Worm (Caenorhabditis elegans) whole organism, young adult: ENCODE data around the gene vps-16.
A peak's percentile ranks its signal among the peaks of the same experiment; 100 is the strongest.

Experiments
- F33H1.4 ChIP-seq: fragments of 200-800 bp; sonication (Bioruptor generic); IDR thresholded peaks from 2 replicates; pipeline ENCODE4 v1.3.6; 2022; ENCODE audit warnings: missing genetic modification reagents, missing genetic modification characterization, missing compliant biosample characterization
- F55B11.4 ChIP-seq: sonication (generic microtip); optimal IDR thresholded peaks from 2 replicates; lab custom pipeline; 2016; ENCODE audit warnings: missing compliant biosample characterization, missing genetic modification characterization, borderline replicate concordance; ENCODE audit not compliant: insufficient read depth
- T07F8.4 ChIP-seq: sonication (generic microtip); optimal IDR thresholded peaks from 2 replicates; lab custom pipeline; 2016; ENCODE audit warnings: mild to moderate bottlenecking, missing genetic modification characterization, moderate library complexity, missing compliant biosample characterization
- T26A5.8 ChIP-seq: sonication (generic microtip); optimal IDR thresholded peaks from 2 replicates; lab custom pipeline; 2016; ENCODE audit warnings: missing genetic modification characterization, missing compliant biosample characterization
- bed-2 ChIP-seq: fragments of 200-800 bp; sonication (Bioruptor generic); IDR thresholded peaks from 2 replicates; pipeline ENCODE4 v1.3.6; 2022; ENCODE audit warnings: missing genetic modification reagents, missing genetic modification characterization, missing compliant biosample characterization
- ceh-100 ChIP-seq: fragments of 200-800 bp; sonication (Bioruptor generic); IDR thresholded peaks from 2 replicates; pipeline ENCODE4 v1.3.6; 2022; ENCODE audit warnings: missing genetic modification reagents, missing genetic modification characterization, missing compliant biosample characterization
- ceh-40 ChIP-seq: fragments of 200-800 bp; sonication (Bioruptor generic); IDR thresholded peaks from 2 replicates; pipeline ENCODE4 v1.3.6; 2022; ENCODE audit warnings: missing genetic modification characterization, missing compliant biosample characterization
- ceh-58 ChIP-seq: fragments of 200-800 bp; sonication (Bioruptor generic); IDR thresholded peaks from 2 replicates; pipeline ENCODE4 v1.3.6; 2022; ENCODE audit warnings: missing genetic modification characterization, missing compliant biosample characterization
- ceh-79 ChIP-seq: sonication (generic microtip); optimal IDR thresholded peaks from 2 replicates; lab custom pipeline; 2017; ENCODE audit warnings: mild to moderate bottlenecking, missing genetic modification characterization, missing compliant biosample characterization
- die-1 ChIP-seq: sonication (generic microtip); optimal IDR thresholded peaks from 2 replicates; lab custom pipeline; 2016; ENCODE audit warnings: missing genotype, mild to moderate bottlenecking, missing genetic modification characterization, missing compliant biosample characterization
- dox-1 ChIP-seq: fragments of 200-800 bp; sonication (Bioruptor generic); IDR thresholded peaks from 2 replicates; pipeline ENCODE4 v1.3.6; 2022; ENCODE audit warnings: missing genetic modification reagents, missing genetic modification characterization, missing compliant biosample characterization
- efl-1 ChIP-seq: fragments of 150-350 bp; optimal IDR thresholded peaks from 2 replicates; lab custom pipeline; 2014; ENCODE audit warnings: missing biosample characterization, missing genetic modification reagents, missing genetic modification characterization
- egl-18 ChIP-seq: fragments of 200-800 bp; sonication (Bioruptor generic); IDR thresholded peaks from 2 replicates; pipeline ENCODE4 v1.3.6; 2022; ENCODE audit warnings: missing genetic modification reagents, missing genetic modification characterization, missing compliant biosample characterization
- egl-44 ChIP-seq: fragments of 200-800 bp; sonication (Bioruptor generic); IDR thresholded peaks from 2 replicates; pipeline ENCODE4 v1.3.6; 2022; ENCODE audit warnings: missing genetic modification reagents, missing genetic modification characterization, missing compliant biosample characterization
- ekl-4 ChIP-seq: fragments of 200-800 bp; sonication (Bioruptor generic); IDR thresholded peaks from 2 replicates; pipeline ENCODE4 v1.3.6; 2022; ENCODE audit warnings: missing genetic modification reagents, missing genetic modification characterization, missing compliant biosample characterization
- fkh-3 ChIP-seq: sonication (generic microtip); optimal IDR thresholded peaks from 2 replicates; lab custom pipeline; 2016; ENCODE audit warnings: mild to moderate bottlenecking, missing genetic modification characterization, missing compliant biosample characterization
- hlh-12 ChIP-seq: sonication (generic microtip); optimal IDR thresholded peaks from 2 replicates; lab custom pipeline; 2016; ENCODE audit warnings: missing genetic modification characterization, missing compliant biosample characterization
- hlh-26 ChIP-seq: fragments of 200-800 bp; sonication (Bioruptor generic); conservative IDR thresholded peaks from 2 replicates; pipeline ENCODE4 v1.3.6; 2022; ENCODE audit warnings: missing genetic modification reagents, missing genetic modification characterization, missing compliant biosample characterization
- hsf-1 ChIP-seq: fragments of 200-800 bp; sonication (Bioruptor generic); IDR thresholded peaks from 2 replicates; pipeline ENCODE4 v1.3.6; 2022; ENCODE audit warnings: missing genetic modification reagents, missing genetic modification characterization, missing compliant biosample characterization
- let-607 ChIP-seq, 2 experiments: fragments of 200-800 bp in 1 of 2; sonication (Bioruptor generic) in 1 of 2; sonication (generic microtip) in 1 of 2; optimal IDR thresholded peaks; 2 replicates each; lab custom pipeline; 2016 to 2018; ENCODE audit warnings: mild to moderate bottlenecking in 2 of 2, missing compliant biosample characterization in 2 of 2, missing genetic modification characterization in 2 of 2, moderate library complexity in 2 of 2, missing genotype in 1 of 2
- lin-26 ChIP-seq: fragments of 200-800 bp; sonication (Bioruptor generic); IDR thresholded peaks from 2 replicates; pipeline ENCODE4 v1.3.6; 2022; ENCODE audit warnings: missing genetic modification reagents, missing genetic modification characterization, missing compliant biosample characterization
- lin-35 ChIP-seq, 3 experiments: fragments of 150-350 bp in 2 of 3; sonication (generic microtip) in 1 of 3; optimal IDR thresholded peaks; 2 replicates each; lab custom pipeline; 2014 to 2018; ENCODE audit warnings: missing biosample characterization in 3 of 3, missing genetic modification characterization in 3 of 3, missing genetic modification reagents in 3 of 3
- lin-54 ChIP-seq: fragments of 200-800 bp; sonication (Bioruptor generic); optimal IDR thresholded peaks from 2 replicates; lab custom pipeline; 2018; ENCODE audit warnings: mild to moderate bottlenecking, missing genetic modification characterization, missing compliant biosample characterization
- lsl-1 ChIP-seq: fragments of 200-800 bp; sonication (Bioruptor generic); optimal IDR thresholded peaks from 2 replicates; lab custom pipeline; 2018; ENCODE audit warnings: mild to moderate bottlenecking, missing genetic modification characterization, moderate library complexity, missing compliant biosample characterization
- madf-3 ChIP-seq: fragments of 200-800 bp; sonication (Bioruptor generic); IDR thresholded peaks from 2 replicates; pipeline ENCODE4 v1.3.6; 2022; ENCODE audit warnings: missing genetic modification reagents, missing genetic modification characterization, missing compliant biosample characterization
- mel-28 ChIP-seq: sonication (generic microtip); optimal IDR thresholded peaks from 2 replicates; lab custom pipeline; 2016; ENCODE audit warnings: borderline replicate concordance, mild to moderate bottlenecking, missing genetic modification characterization, missing compliant biosample characterization
- mxl-1 ChIP-seq: sonication (generic microtip); optimal IDR thresholded peaks from 2 replicates; lab custom pipeline; 2016; ENCODE audit warnings: missing genetic modification characterization, missing compliant biosample characterization
- nfya-1 ChIP-seq: sonication (generic microtip); optimal IDR thresholded peaks from 2 replicates; lab custom pipeline; 2017; ENCODE audit warnings: antibody characterized with exemption, missing compliant biosample characterization, missing genetic modification characterization, borderline replicate concordance; ENCODE audit not compliant: insufficient read depth
- nhr-90 ChIP-seq: sonication (generic microtip); optimal IDR thresholded peaks from 2 replicates; lab custom pipeline; 2016; ENCODE audit warnings: missing genotype, mild to moderate bottlenecking, missing genetic modification characterization, missing compliant biosample characterization
- rpc-1 ChIP-seq, 2 experiments: fragments of 150-350 bp in 1 of 2; sonication (generic microtip) in 1 of 2; optimal IDR thresholded peaks; 2 replicates each; lab custom pipeline; 2014 to 2018; ENCODE audit warnings: missing biosample characterization in 1 of 2, missing genetic modification characterization in 1 of 2, missing genetic modification reagents in 1 of 2, missing genotype in 1 of 2
- sea-2 ChIP-seq: fragments of 200-800 bp; sonication (Bioruptor generic); IDR thresholded peaks from 2 replicates; pipeline ENCODE4 v1.3.6; 2022; ENCODE audit warnings: missing genetic modification characterization, missing compliant biosample characterization
- snpc-3.4 ChIP-seq: sonication (generic microtip); optimal IDR thresholded peaks from 2 replicates; lab custom pipeline; 2017; ENCODE audit warnings: missing genetic modification characterization, mild to moderate bottlenecking, missing compliant biosample characterization, antibody characterized with exemption, moderate library complexity, missing genotype, missing genetic modification reagents
- tbp1 ChIP-seq: fragments of 200-800 bp; sonication (Bioruptor generic); optimal IDR thresholded peaks from 2 replicates; lab custom pipeline; 2018; ENCODE audit warnings: mild to moderate bottlenecking, missing genetic modification characterization, missing compliant biosample characterization
- tbx-9 ChIP-seq: sonication (generic microtip); optimal IDR thresholded peaks from 2 replicates; lab custom pipeline; 2016; ENCODE audit warnings: borderline replicate concordance, missing genetic modification characterization, inconsistent platforms, missing compliant biosample characterization
- unc-130 ChIP-seq: sonication (generic microtip); optimal IDR thresholded peaks from 2 replicates; lab custom pipeline; 2016; ENCODE audit warnings: missing genetic modification reagents, missing genetic modification characterization, missing compliant biosample characterization
- ztf-3 ChIP-seq: fragments of 200-800 bp; sonication (Bioruptor generic); optimal IDR thresholded peaks from 2 replicates; lab custom pipeline; 2018; ENCODE audit warnings: mild to moderate bottlenecking, missing genetic modification characterization, missing compliant biosample characterization
- ztf-6 ChIP-seq: fragments of 200-800 bp; sonication (Bioruptor generic); IDR thresholded peaks from 2 replicates; pipeline ENCODE4 v1.3.6; 2022; ENCODE audit warnings: missing genetic modification reagents, missing genetic modification characterization, missing compliant biosample characterization

vps-16 gene

ce11 chrIII:6431766-6432228 is 1.2 kb upstream of the vps-16 start, which contains the start of the genes mrps-17 and txdc-9 (continued):
- TF ChIP-seq ekl-4 (GFP tag; lab: Robert Waterston, UW) (no peak), dox-1 (GFP tag; lab: Robert Waterston, UW) (peak; percentile 40; the same call in 1 of the 2 replicates), rpc-1 (optimal IDR thresholded peaks at IDR 0.05; lab: Kevin White, UChicago) (no peak), rpc-1 (tag; optimal IDR thresholded peaks at IDR 0.05; lab: Kevin White, UChicago) (no peak), tbp1 (GFP tag; lab: Kevin White, UChicago) (peak; percentile 53), efl-1 (GFP tag; lab: Kevin White, UChicago) (peak; percentile 47), nhr-90 (no peak), lin-54 (GFP tag; lab: Kevin White, UChicago) (peak; percentile 42), egl-44 (GFP tag; lab: Robert Waterston, UW) (no peak), ceh-40 (GFP tag; lab: Robert Waterston, UW) (no peak), ceh-58 (GFP tag; lab: Robert Waterston, UW) (no peak), let-607 (tag; optimal IDR thresholded peaks at IDR 0.05; lab: Kevin White, UChicago) (peak in 1 of 2 experiments; percentile 35), fkh-3 (tag; lab: Kevin White, UChicago) (no peak), F55B11.4 (no peak), ceh-100 (GFP tag; lab: Robert Waterston, UW) (no peak), sea-2 (no peak), ztf-3 (no peak), bed-2 (GFP tag; lab: Robert Waterston, UW) (no peak), lsl-1 (GFP tag; lab: Kevin White, UChicago) (peak; percentile 48), tbx-9 (tag; lab: Kevin White, UChicago) (no peak), hsf-1 (GFP tag; lab: Robert Waterston, UW) (0 out of 2 replicates have a peak, but pooled peaks have one; percentile 27), T07F8.4 (tag; lab: Kevin White, UChicago) (no peak), snpc-3.4 (tag; lab: Kevin White, UChicago) (peak; percentile 20), egl-18 (no peak), hlh-26 (GFP tag; lab: Robert Waterston, UW) (no peak), F33H1.4 (GFP tag; lab: Robert Waterston, UW) (peak; percentile 41; the same call in 1 of the 2 replicates), hlh-12 (tag; lab: Kevin White, UChicago) (no peak), die-1 (tag; lab: Kevin White, UChicago) (no peak)

DNA sequence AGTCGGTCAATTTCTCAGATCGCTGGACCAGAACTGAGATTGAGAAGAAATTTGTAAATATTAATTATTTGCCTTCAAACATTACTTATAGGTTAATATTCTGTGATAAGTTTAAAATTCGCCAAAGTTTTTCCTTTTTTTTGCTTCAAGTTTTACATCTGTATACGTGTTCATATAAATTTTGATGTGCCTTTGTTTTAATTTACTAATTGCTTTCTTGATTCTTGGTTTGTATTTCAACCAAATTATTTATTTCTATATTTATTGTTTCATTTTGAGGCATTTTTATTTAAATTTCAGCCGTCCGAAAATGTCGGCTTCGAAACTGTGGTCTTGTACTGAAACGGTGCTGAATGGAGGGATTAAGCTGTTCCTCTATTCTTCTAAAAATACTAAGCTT is 3.3 kb downstream of the vps-16 start, which contains the start of gene C05D11.1:
C05D11.1 (plus strand) TSS at position 301 of the 400 bp plus-strand sequence.
- TF ChIP-seq ztf-6, result no peak
- TF ChIP-seq madf-3 (GFP tag; lab: Robert Waterston, UW), result no peak
- no peak for TF ChIP-seq mxl-1
- no peak for TF ChIP-seq nfya-1 (tag; lab: Kevin White, UChicago)
- TF ChIP-seq lin-26 (GFP tag; lab: Robert Waterston, UW), result no peak
- no peak for TF ChIP-seq ceh-79 (tag; lab: Kevin White, UChicago)
- TF ChIP-seq T26A5.8 (tag; lab: Kevin White, UChicago), result no peak
- TF ChIP-seq mel-28 (tag; lab: Kevin White, UChicago), result no peak
- no peak for TF ChIP-seq lin-35 (GFP tag; optimal IDR thresholded peaks at IDR 0.05; lab: Kevin White, UChicago)
- no peak for TF ChIP-seq nhr-90
- no peak for TF ChIP-seq unc-130 (GFP tag; lab: Kevin White, UChicago)
- no peak for TF ChIP-seq tbp1 (GFP tag; lab: Kevin White, UChicago)
- no peak for TF ChIP-seq fkh-3 (tag; lab: Kevin White, UChicago)
